Fruit fly (Drosophila melanogaster) whole organism, pupa: ENCODE measurements around the gene Zip89B.

ENCODE experiments used
- CG34367 ChIP-seq: fragments of 200-800 bp; sonication (Bioruptor generic); optimal IDR thresholded peaks from 2 replicates; lab custom pipeline; 2018; ENCODE audit warnings: missing biosample characterization, mild to moderate bottlenecking, missing genetic modification characterization
- CG4496 ChIP-seq: fragments of 200-800 bp; sonication (Bioruptor generic); IDR thresholded peaks from 3 replicates; pipeline ENCODE4 v1.3.6; 2022; ENCODE audit warnings: missing biosample characterization, missing genetic modification characterization

DNA sequence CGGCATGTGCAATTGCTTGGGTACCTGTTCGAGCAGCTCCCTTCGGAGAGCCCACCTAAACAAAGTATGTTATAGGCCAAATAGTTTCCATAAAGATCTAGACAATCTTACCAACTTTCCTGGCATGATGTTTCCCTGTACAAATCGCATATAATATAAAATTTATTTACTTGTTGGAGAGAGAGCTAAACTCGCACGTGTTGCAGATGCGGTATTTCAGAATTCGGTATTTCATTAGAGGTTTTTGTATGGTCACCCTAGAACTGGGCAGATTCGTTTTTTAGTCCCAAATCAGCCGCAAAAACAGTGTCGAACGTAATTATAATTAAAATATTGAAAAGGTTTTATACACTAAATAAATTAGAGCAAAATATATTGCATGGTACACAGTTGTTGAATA is 33.4 kb upstream of the Zip89B start, which contains the start of the genes Mat89Ba and gish:
- no peak for TF ChIP-seq CG4496 (GFP tag; lab: Robert Waterston, UW)
- TF ChIP-seq CG34367 (tag; lab: Kevin White, UChicago) = no peak
